Fruit fly (Drosophila melanogaster): ENCODE results near the gene Rev1.

Gene Rev1

DNA sequence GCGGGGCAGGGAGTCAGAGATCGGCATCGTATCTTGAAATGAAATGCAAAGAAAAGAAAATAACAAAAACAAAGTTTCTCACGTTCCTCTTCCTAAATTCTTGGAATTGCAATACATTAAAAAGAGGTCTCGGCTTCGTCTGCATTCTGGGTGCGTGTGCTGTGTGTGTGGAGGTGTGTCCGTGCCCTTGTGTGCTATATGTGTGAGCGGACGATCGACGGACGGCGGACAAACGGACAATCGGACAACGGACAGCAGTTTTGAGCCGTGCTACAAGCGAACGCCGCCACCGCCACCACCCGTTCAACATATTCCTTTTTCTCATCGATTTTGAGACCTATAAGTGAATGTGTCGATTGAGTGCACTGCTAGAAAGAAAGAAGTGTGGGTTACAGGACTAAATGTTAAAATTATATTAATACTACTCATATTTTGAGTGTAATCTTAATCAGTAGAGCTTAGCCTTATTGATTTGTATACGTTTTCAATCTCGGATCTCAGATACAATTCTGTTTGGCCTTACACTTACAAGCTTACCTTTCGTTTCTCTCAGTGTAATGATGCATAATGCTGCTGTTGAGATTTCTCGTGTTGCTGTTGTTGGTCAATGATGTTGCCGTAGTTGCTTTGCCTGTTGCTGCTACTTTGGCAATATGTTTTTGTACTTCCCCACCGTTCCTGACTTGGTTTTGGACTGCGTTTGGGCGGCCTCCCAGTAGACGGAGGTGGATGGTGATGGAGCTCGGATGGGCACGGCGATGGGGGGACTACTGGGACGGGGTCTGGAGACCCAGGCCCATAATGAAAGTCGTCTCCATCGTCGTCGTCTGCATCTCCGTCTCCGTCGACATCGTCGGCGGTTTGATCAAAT is 32.8 kb upstream of the Rev1 start (continued):
- TF ChIP-seq disco-r (GFP tag; optimal IDR thresholded peaks at IDR 0.05) (peak; percentile 31), CG18476 (GFP tag; optimal IDR thresholded peaks at IDR 0.05) (peak; percentile 68), her (GFP tag; optimal IDR thresholded peaks at IDR 0.05) (peak; percentile 31), CG9437 (GFP tag; optimal IDR thresholded peaks at IDR 0.05) (peak; percentile 31), CG11398 (GFP tag; optimal IDR thresholded peaks at IDR 0.05) (peak; percentile 18), Atf-2 (GFP tag; optimal IDR thresholded peaks at IDR 0.05) (peak; percentile 64), tap (tag; optimal IDR thresholded peaks at IDR 0.05) (peak; percentile 65), slp2 (GFP tag; optimal IDR thresholded peaks at IDR 0.05) (peak; percentile 67), CG10959 (GFP tag; IDR thresholded peaks at IDR 0.05) (peak; percentile 92), lab (GFP tag; optimal IDR thresholded peaks at IDR 0.05) (peak; percentile 36), vnd (GFP tag; IDR thresholded peaks at IDR 0.05; ENCODE audit: partially characterized antibody) (no peak), Gsc (GFP tag; IDR thresholded peaks at IDR 0.05) (peak; percentile 62), phol (tag; optimal IDR thresholded peaks at IDR 0.05) (peak; percentile 90), BtbVII (GFP tag; optimal IDR thresholded peaks at IDR 0.05) (peak; percentile 37), bowl (GFP tag; IDR thresholded peaks at IDR 0.05) (no peak), CG1647 (GFP tag; optimal IDR thresholded peaks at IDR 0.05) (peak; percentile 53), CG3163 (GFP tag; optimal IDR thresholded peaks at IDR 0.05) (no peak), CG2712 (tag; optimal IDR thresholded peaks at IDR 0.05) (peak; percentile 94), wek (GFP tag; optimal IDR thresholded peaks at IDR 0.05) (peak; percentile 53), Deaf1 (tag; optimal IDR thresholded peaks at IDR 0.05) (peak; percentile 27), trh (GFP tag; optimal IDR thresholded peaks at IDR 0.05) (peak; percentile 38), CG10543 (GFP tag; optimal IDR thresholded peaks at IDR 0.05) (no peak), Dip3 (GFP tag; optimal IDR thresholded peaks at IDR 0.05) (no peak), CG15696 (tag; optimal IDR thresholded peaks at IDR 0.05) (peak; percentile 98), CG12104 (GFP tag; optimal IDR thresholded peaks at IDR 0.05) (peak; percentile 54), CG9876 (GFP tag; optimal IDR thresholded peaks at IDR 0.05) (peak; percentile 12), CG10209 (GFP tag; optimal IDR thresholded peaks at IDR 0.05) (peak; percentile 83), CG7271 (tag; optimal IDR thresholded peaks at IDR 0.05) (peak; percentile 83), sug (tag; optimal IDR thresholded peaks at IDR 0.05) (no peak), bcd (GFP tag; optimal IDR thresholded peaks at IDR 0.05) (peak; percentile 69), CG4282 (GFP tag; optimal IDR thresholded peaks at IDR 0.05) (peak; percentile 1), aop (GFP tag; IDR thresholded peaks at IDR 0.05) (peak; percentile 25; the same call in 1 of the 2 replicates), Asciz (GFP tag; optimal IDR thresholded peaks at IDR 0.05) (peak; percentile 64), CG4424 (GFP tag; optimal IDR thresholded peaks at IDR 0.05) (peak; percentile 85), CG31224 (GFP tag; IDR thresholded peaks at IDR 0.05) (no peak), Sox100B (GFP tag; optimal IDR thresholded peaks at IDR 0.05) (peak; percentile 57), CG12219 (GFP tag; optimal IDR thresholded peaks at IDR 0.05) (peak; percentile 81), CG6791 (GFP tag; IDR thresholded peaks at IDR 0.05; ENCODE audit: partially characterized antibody) (no peak), fd3F (GFP tag; optimal IDR thresholded peaks at IDR 0.05) (no peak), NC2α (GFP tag; optimal IDR thresholded peaks at IDR 0.05) (peak; percentile 52), eyg (GFP tag; optimal IDR thresholded peaks at IDR 0.05) (no peak), CG30431 (GFP tag; optimal IDR thresholded peaks at IDR 0.05) (peak; percentile 85), salm (tag; optimal IDR thresholded peaks at IDR 0.05) (peak; percentile 72), CG6689 (GFP tag; IDR thresholded peaks at IDR 0.05) (peak; percentile 79), sc (optimal IDR thresholded peaks at IDR 0.05) (no peak), sc (GFP tag; optimal IDR thresholded peaks at IDR 0.05) (peak; percentile 81), cas (GFP tag; IDR thresholded peaks at IDR 0.05) (no peak), Bdp1 (GFP tag; optimal IDR thresholded peaks at IDR 0.05) (peak; percentile 62), CG8388 (GFP tag; optimal IDR thresholded peaks at IDR 0.05) (peak; percentile 90)
